1 fruit fly cellular context compared by ENCODE assay signal in genomic region chrX:19744003-19744488, dm6.
TF ChIP-seq lines count a peak whose summit lies in the region.

CG18809 (minus strand) TSS chrX:19744335.
COX6B (minus strand) TSS chrX:19744335.
CG33932 (plus strand) TSS chrX:19744431.
Rpp20 (plus strand) TSS chrX:19744431.

TF ChIP-seq in whole organism, embryonic, 481 proteins besides CTCF, POLR2A, EP300 and RAD21 (continued from another document and continues in another):
- peak; percentile 99 for TF ChIP-seq Bgb (GFP tag; IDR thresholded peaks at IDR 0.05; lab: Robert Waterston, UW; ENCODE audit: partially characterized antibody)
- peak; percentile 66 for TF ChIP-seq CG2116 (GFP tag; optimal IDR thresholded peaks at IDR 0.05; lab: Kevin White, UChicago)
- peak; percentile 14 for TF ChIP-seq Oli (tag; optimal IDR thresholded peaks at IDR 0.05; lab: Kevin White, UChicago)
- no peak for TF ChIP-seq MTF-1 (GFP tag; optimal IDR thresholded peaks at IDR 0.05; lab: Kevin White, UChicago; ENCODE audit: borderline replicate concordance)
- TF ChIP-seq cwo (GFP tag; optimal IDR thresholded peaks at IDR 0.05; lab: Kevin White, UChicago): no peak
- TF ChIP-seq Nf-YC (tag; optimal IDR thresholded peaks at IDR 0.05; lab: Kevin White, UChicago): peak; percentile 44
- peak; percentile 77 for TF ChIP-seq vvl (GFP tag; IDR thresholded peaks at IDR 0.05; lab: Robert Waterston, UW)
- TF ChIP-seq ftz-f1 (GFP tag; optimal IDR thresholded peaks at IDR 0.05; lab: Kevin White, UChicago): peak; percentile 73
- TF ChIP-seq CG31441 (GFP tag; IDR thresholded peaks at IDR 0.05; lab: Robert Waterston, UW): no peak; the same call in 1 of the 2 replicates
- TF ChIP-seq sisA (GFP tag; IDR thresholded peaks at IDR 0.05; lab: Robert Waterston, UW): peak; percentile 62; the same call in 1 of the 2 replicates
- TF ChIP-seq CG9215 (GFP tag; IDR thresholded peaks at IDR 0.05; lab: Robert Waterston, UW): 0 out of 2 replicates have a peak, but pooled peaks have one; percentile 26
- peak; percentile 52 for TF ChIP-seq CG10209 (GFP tag; optimal IDR thresholded peaks at IDR 0.05; lab: Kevin White, UChicago)
- TF ChIP-seq Kr (GFP tag; optimal IDR thresholded peaks at IDR 0.05; lab: Kevin White, UChicago): no peak
- no peak for TF ChIP-seq ATbp (GFP tag; optimal IDR thresholded peaks at IDR 0.05; lab: Kevin White, UChicago)
- peak; percentile 40 for TF ChIP-seq CG1602 (GFP tag; optimal IDR thresholded peaks at IDR 0.05; lab: Kevin White, UChicago)
- TF ChIP-seq CG16779 (GFP tag; IDR thresholded peaks at IDR 0.05; lab: Robert Waterston, UW): peak; percentile 60; the same call in 1 of the 2 replicates
- peak; percentile 58 for TF ChIP-seq Bteb2 (GFP tag; optimal IDR thresholded peaks at IDR 0.05; lab: Kevin White, UChicago)
- peak; percentile 59 for TF ChIP-seq sug (tag; optimal IDR thresholded peaks at IDR 0.05; lab: Kevin White, UChicago)
- peak; percentile 92 for TF ChIP-seq hb (GFP tag; IDR thresholded peaks at IDR 0.05; lab: Robert Waterston, UW; ENCODE audit: partially characterized antibody)
- TF ChIP-seq Fer1 (GFP tag; optimal IDR thresholded peaks at IDR 0.05; lab: Kevin White, UChicago): peak; percentile 75
- TF ChIP-seq CG4404 (GFP tag; IDR thresholded peaks at IDR 0.05; lab: Robert Waterston, UW): peak; percentile 18; the same call in 1 of the 2 replicates
- no peak for TF ChIP-seq CG8478 (optimal IDR thresholded peaks at IDR 0.05; lab: Kevin White, UChicago)
- peak; percentile 66 for TF ChIP-seq CG8290 (GFP tag; optimal IDR thresholded peaks at IDR 0.05; lab: Kevin White, UChicago)
- peak in 1 of 2 experiments; percentile 95 for TF ChIP-seq CG8290 (tag; optimal IDR thresholded peaks at IDR 0.05; lab: Kevin White, UChicago)
- TF ChIP-seq Bdp1 (GFP tag; optimal IDR thresholded peaks at IDR 0.05; lab: Kevin White, UChicago): peak; percentile 63
- TF ChIP-seq Hsf (GFP tag; optimal IDR thresholded peaks at IDR 0.05; lab: Kevin White, UChicago): peak; percentile 73
- 0 out of 3 replicates have a peak, but pooled peaks have one; percentile 21 for TF ChIP-seq CG14050 (GFP tag; IDR thresholded peaks at IDR 0.05; lab: Robert Waterston, UW)
- no peak for TF ChIP-seq CG5180 (GFP tag; optimal IDR thresholded peaks at IDR 0.05; lab: Kevin White, UChicago)
- no peak for TF ChIP-seq CG7839 (tag; optimal IDR thresholded peaks at IDR 0.05; lab: Kevin White, UChicago)
- peak; percentile 56 for TF ChIP-seq Atf3 (GFP tag; optimal IDR thresholded peaks at IDR 0.05; lab: Kevin White, UChicago)
- TF ChIP-seq CG6175 (GFP tag; IDR thresholded peaks at IDR 0.05; lab: Robert Waterston, UW): no peak
- TF ChIP-seq hbn (GFP tag; IDR thresholded peaks at IDR 0.05; lab: Robert Waterston, UW; ENCODE audit: partially characterized antibody): peak; percentile 91
- no peak for TF ChIP-seq pan (optimal IDR thresholded peaks at IDR 0.05; lab: Kevin White, UChicago)
- peak in 1 of 2 experiments; percentile 59 for TF ChIP-seq pan (GFP tag; optimal IDR thresholded peaks at IDR 0.05 in 1 of 2, IDR thresholded peaks at IDR 0.05 in 1 of 2)
- TF ChIP-seq CG33213 (GFP tag; optimal IDR thresholded peaks at IDR 0.05; lab: Kevin White, UChicago): peak; percentile 80
- peak; percentile 52 for TF ChIP-seq CG17912 (GFP tag; optimal IDR thresholded peaks at IDR 0.05; lab: Kevin White, UChicago)
- TF ChIP-seq kah (GFP tag; optimal IDR thresholded peaks at IDR 0.05; lab: Kevin White, UChicago): peak; percentile 21
- 0 out of 2 replicates have a peak, but pooled peaks have one; percentile 24 for TF ChIP-seq CG31224 (GFP tag; IDR thresholded peaks at IDR 0.05; lab: Robert Waterston, UW)
- no peak for TF ChIP-seq CG32767 (GFP tag; IDR thresholded peaks at IDR 0.05; lab: Robert Waterston, UW)
- no peak for TF ChIP-seq CG8388 (GFP tag; optimal IDR thresholded peaks at IDR 0.05; lab: Kevin White, UChicago)
- TF ChIP-seq seq (GFP tag; IDR thresholded peaks at IDR 0.05; lab: Robert Waterston, UW): no peak
- no peak for TF ChIP-seq CG10959 (GFP tag; IDR thresholded peaks at IDR 0.05; lab: Robert Waterston, UW)
- no peak for TF ChIP-seq CG2678 (tag; optimal IDR thresholded peaks at IDR 0.05; lab: Kevin White, UChicago)
- TF ChIP-seq CG10267 (tag; optimal IDR thresholded peaks at IDR 0.05; lab: Kevin White, UChicago): peak; percentile 95
- no peak for TF ChIP-seq stc (GFP tag; IDR thresholded peaks at IDR 0.05; lab: Robert Waterston, UW)
- TF ChIP-seq CG12236 (GFP tag; optimal IDR thresholded peaks at IDR 0.05; lab: Kevin White, UChicago): peak; percentile 2
- peak; percentile 18 for TF ChIP-seq twi (tag; optimal IDR thresholded peaks at IDR 0.05; lab: Kevin White, UChicago)
- TF ChIP-seq unpg (GFP tag; optimal IDR thresholded peaks at IDR 0.05; lab: Kevin White, UChicago): peak; percentile 31
- peak; percentile 34 for TF ChIP-seq Dek (tag; optimal IDR thresholded peaks at IDR 0.05; lab: Kevin White, UChicago)
- peak; percentile 27 for TF ChIP-seq Atf-2 (GFP tag; optimal IDR thresholded peaks at IDR 0.05; lab: Kevin White, UChicago)
- TF ChIP-seq CG14014 (GFP tag; IDR thresholded peaks at IDR 0.05; lab: Robert Waterston, UW): peak; percentile 56
- no peak for TF ChIP-seq sim (GFP tag; IDR thresholded peaks at IDR 0.05; lab: Robert Waterston, UW)
- TF ChIP-seq CG17829 (tag; optimal IDR thresholded peaks at IDR 0.05; lab: Kevin White, UChicago): peak; percentile 72
- peak; percentile 71 for TF ChIP-seq nmo (GFP tag; optimal IDR thresholded peaks at IDR 0.05; lab: Kevin White, UChicago)
- no peak for TF ChIP-seq Spps (tag; optimal IDR thresholded peaks at IDR 0.05; lab: Kevin White, UChicago)
- TF ChIP-seq CG5953 (GFP tag; IDR thresholded peaks at IDR 0.05; lab: Robert Waterston, UW): 0 out of 2 replicates have a peak, but pooled peaks have one; percentile 11
- peak; percentile 31; the same call in 1 of the 2 replicates for TF ChIP-seq Taf1 (GFP tag; IDR thresholded peaks at IDR 0.05; lab: Robert Waterston, UW)
- TF ChIP-seq CG6689 (GFP tag; IDR thresholded peaks at IDR 0.05; lab: Robert Waterston, UW): peak; percentile 20; the same call in 1 of the 2 replicates
- no peak for TF ChIP-seq C15 (GFP tag; IDR thresholded peaks at IDR 0.05; lab: Robert Waterston, UW)
- peak; percentile 8 for TF ChIP-seq fd102C (GFP tag; optimal IDR thresholded peaks at IDR 0.05; lab: Kevin White, UChicago)
- TF ChIP-seq scrt (GFP tag; optimal IDR thresholded peaks at IDR 0.05; lab: Kevin White, UChicago): no peak
- TF ChIP-seq CG30020 (tag; optimal IDR thresholded peaks at IDR 0.05; lab: Kevin White, UChicago): peak; percentile 5
- TF ChIP-seq CG4730 (GFP tag; IDR thresholded peaks at IDR 0.05; lab: Robert Waterston, UW): 0 out of 2 replicates have a peak, but pooled peaks have one; percentile 11
- TF ChIP-seq D (optimal IDR thresholded peaks at IDR 0.05; lab: Kevin White, UChicago): no peak
- TF ChIP-seq D (GFP tag; optimal IDR thresholded peaks at IDR 0.05; lab: Kevin White, UChicago): no peak
- TF ChIP-seq Fer2 (tag; optimal IDR thresholded peaks at IDR 0.05; lab: Kevin White, UChicago): peak; percentile 27
- TF ChIP-seq exex (tag; optimal IDR thresholded peaks at IDR 0.05; lab: Kevin White, UChicago): no peak
- peak; percentile 99 for TF ChIP-seq BEAF-32 (GFP tag; optimal IDR thresholded peaks at IDR 0.05; lab: Kevin White, UChicago)
- TF ChIP-seq trem (tag; optimal IDR thresholded peaks at IDR 0.05; lab: Kevin White, UChicago): peak; percentile 73
- no peak for TF ChIP-seq esg (GFP tag; conservative IDR thresholded peaks at IDR 0.05; lab: Robert Waterston, UW)
- TF ChIP-seq wor (GFP tag; IDR thresholded peaks at IDR 0.05; lab: Robert Waterston, UW): no peak
- no peak for TF ChIP-seq Dip2 (GFP tag; IDR thresholded peaks at IDR 0.05; lab: Robert Waterston, UW)
- no peak for TF ChIP-seq Hr78 (GFP tag; optimal IDR thresholded peaks at IDR 0.05; lab: Kevin White, UChicago)
- no peak for TF ChIP-seq Blimp-1 (GFP tag; optimal IDR thresholded peaks at IDR 0.05; lab: Kevin White, UChicago)
- peak; percentile 40 for TF ChIP-seq Chrac-16 (GFP tag; optimal IDR thresholded peaks at IDR 0.05; lab: Kevin White, UChicago)
- TF ChIP-seq CG18262 (tag; optimal IDR thresholded peaks at IDR 0.05; lab: Kevin White, UChicago): no peak
- TF ChIP-seq cg (GFP tag; optimal IDR thresholded peaks at IDR 0.05; lab: Kevin White, UChicago): peak; percentile 78
- no peak for TF ChIP-seq CG12769 (tag; optimal IDR thresholded peaks at IDR 0.05; lab: Kevin White, UChicago)
- TF ChIP-seq Xrp1 (GFP tag; IDR thresholded peaks at IDR 0.05; lab: Robert Waterston, UW): peak; percentile 59
- TF ChIP-seq gem (tag; optimal IDR thresholded peaks at IDR 0.05; lab: Kevin White, UChicago): no peak
- TF ChIP-seq sob (GFP tag; IDR thresholded peaks at IDR 0.05; lab: Robert Waterston, UW): peak; percentile 88
- no peak for TF ChIP-seq Poxn (GFP tag; IDR thresholded peaks at IDR 0.05; lab: Robert Waterston, UW)
- TF ChIP-seq phol (tag; optimal IDR thresholded peaks at IDR 0.05; lab: Kevin White, UChicago): peak; percentile 71
- TF ChIP-seq CG4424 (GFP tag; optimal IDR thresholded peaks at IDR 0.05; lab: Kevin White, UChicago): peak; percentile 50
- TF ChIP-seq bcd (GFP tag; optimal IDR thresholded peaks at IDR 0.05; lab: Kevin White, UChicago): peak; percentile 74
- no peak for TF ChIP-seq Aef1 (GFP tag; IDR thresholded peaks at IDR 0.05; lab: Robert Waterston, UW)
- peak; percentile 72 for TF ChIP-seq Mad (GFP tag; optimal IDR thresholded peaks at IDR 0.05; lab: Kevin White, UChicago)
- TF ChIP-seq CG11085 (GFP tag; IDR thresholded peaks at IDR 0.05; lab: Robert Waterston, UW): peak; percentile 73
- TF ChIP-seq bigmax (GFP tag; optimal IDR thresholded peaks at IDR 0.05; lab: Kevin White, UChicago): peak; percentile 49
- TF ChIP-seq yki (optimal IDR thresholded peaks at IDR 0.05; lab: Kevin White, UChicago): no peak
- TF ChIP-seq row (GFP tag; IDR thresholded peaks at IDR 0.05; lab: Robert Waterston, UW): peak; percentile 68
- TF ChIP-seq insv (GFP tag; optimal IDR thresholded peaks at IDR 0.05; lab: Kevin White, UChicago): peak in 1 of 2 experiments; percentile 26
- peak; percentile 48 for TF ChIP-seq CG11723 (GFP tag; optimal IDR thresholded peaks at IDR 0.05; lab: Kevin White, UChicago)
- peak; percentile 65; the same call in 3 of the 4 replicates for TF ChIP-seq Gug (GFP tag; IDR thresholded peaks at IDR 0.05; lab: Robert Waterston, UW)
- peak; percentile 73 for TF ChIP-seq CG32532 (GFP tag; IDR thresholded peaks at IDR 0.05; lab: Robert Waterston, UW)
- TF ChIP-seq ssp (GFP tag; IDR thresholded peaks at IDR 0.05; lab: Robert Waterston, UW): peak; percentile 59
- TF ChIP-seq CG42726 (GFP tag; IDR thresholded peaks at IDR 0.05; lab: Robert Waterston, UW; ENCODE audit: partially characterized antibody): peak; percentile 99
- TF ChIP-seq CG2202 (tag; optimal IDR thresholded peaks at IDR 0.05; lab: Kevin White, UChicago): peak; percentile 10
- peak; percentile 69 for TF ChIP-seq CG4282 (GFP tag; optimal IDR thresholded peaks at IDR 0.05; lab: Kevin White, UChicago)
- TF ChIP-seq Meics (GFP tag; optimal IDR thresholded peaks at IDR 0.05; lab: Kevin White, UChicago): peak; percentile 71
- TF ChIP-seq MESR4 (GFP tag; optimal IDR thresholded peaks at IDR 0.05; lab: Kevin White, UChicago): peak; percentile 97
- no peak for TF ChIP-seq pita (GFP tag; optimal IDR thresholded peaks at IDR 0.05; lab: Kevin White, UChicago)
- TF ChIP-seq CG12391 (tag; optimal IDR thresholded peaks at IDR 0.05; lab: Kevin White, UChicago): peak; percentile 60
- peak; percentile 94 for TF ChIP-seq CG3847 (GFP tag; IDR thresholded peaks at IDR 0.05; lab: Robert Waterston, UW)
- TF ChIP-seq Gsc (GFP tag; IDR thresholded peaks at IDR 0.05; lab: Robert Waterston, UW): no peak
- no peak for TF ChIP-seq sqz (GFP tag; optimal IDR thresholded peaks at IDR 0.05; lab: Kevin White, UChicago)
- peak; percentile 3 for TF ChIP-seq CG7556 (GFP tag; optimal IDR thresholded peaks at IDR 0.05; lab: Kevin White, UChicago)
- TF ChIP-seq CG10565 (GFP tag; optimal IDR thresholded peaks at IDR 0.05; lab: Kevin White, UChicago): no peak
- TF ChIP-seq Asciz (GFP tag; optimal IDR thresholded peaks at IDR 0.05; lab: Kevin White, UChicago): no peak
- TF ChIP-seq grau (tag; optimal IDR thresholded peaks at IDR 0.05; lab: Kevin White, UChicago): peak; percentile 54
- TF ChIP-seq CG14667 (GFP tag; IDR thresholded peaks at IDR 0.05; lab: Robert Waterston, UW): no peak
- peak; percentile 58 for TF ChIP-seq CG10543 (GFP tag; optimal IDR thresholded peaks at IDR 0.05; lab: Kevin White, UChicago)
- TF ChIP-seq org-1 (GFP tag; optimal IDR thresholded peaks at IDR 0.05; lab: Kevin White, UChicago): peak; percentile 59
- TF ChIP-seq CG17361 (GFP tag; IDR thresholded peaks at IDR 0.05; lab: Robert Waterston, UW): peak; percentile 20; the same call in 1 of the 3 replicates
- TF ChIP-seq CG15011 (GFP tag; optimal IDR thresholded peaks at IDR 0.05; lab: Kevin White, UChicago): no peak
- peak; percentile 91 for TF ChIP-seq CG7963 (GFP tag; IDR thresholded peaks at IDR 0.05; lab: Robert Waterston, UW; ENCODE audit: partially characterized antibody)
- TF ChIP-seq CG4854 (GFP tag; optimal IDR thresholded peaks at IDR 0.05; lab: Kevin White, UChicago): no peak
- TF ChIP-seq Hr3 (GFP tag; optimal IDR thresholded peaks at IDR 0.05; lab: Kevin White, UChicago): peak; percentile 21
- no peak for TF ChIP-seq usp (GFP tag; optimal IDR thresholded peaks at IDR 0.05; lab: Kevin White, UChicago)
- TF ChIP-seq CG6683 (GFP tag; optimal IDR thresholded peaks at IDR 0.05; lab: Kevin White, UChicago): peak; percentile 28
- TF ChIP-seq CG10147 (GFP tag; optimal IDR thresholded peaks at IDR 0.05; lab: Kevin White, UChicago): peak; percentile 11
- peak; percentile 27 for TF ChIP-seq CG12104 (GFP tag; optimal IDR thresholded peaks at IDR 0.05; lab: Kevin White, UChicago)
- no peak for TF ChIP-seq CG43689 (GFP tag; IDR thresholded peaks at IDR 0.05; lab: Robert Waterston, UW)
- no peak for TF ChIP-seq odd (GFP tag; optimal IDR thresholded peaks at IDR 0.05; lab: Kevin White, UChicago)
- TF ChIP-seq Hmx (GFP tag; optimal IDR thresholded peaks at IDR 0.05; lab: Kevin White, UChicago): no peak
- peak; percentile 49 for TF ChIP-seq CG13296 (GFP tag; optimal IDR thresholded peaks at IDR 0.05; lab: Kevin White, UChicago)
- peak; percentile 56 for TF ChIP-seq CG10654 (GFP tag; optimal IDR thresholded peaks at IDR 0.05; lab: Kevin White, UChicago)
- no peak for TF ChIP-seq dmrt11E (tag; optimal IDR thresholded peaks at IDR 0.05; lab: Kevin White, UChicago)
- TF ChIP-seq abd-A (tag; optimal IDR thresholded peaks at IDR 0.05; lab: Kevin White, UChicago): no peak
- TF ChIP-seq ERR (GFP tag; optimal IDR thresholded peaks at IDR 0.05; lab: Kevin White, UChicago): peak; percentile 78
